Fruit fly (Drosophila melanogaster): ENCODE measurements around the gene GluRIIB.

GluRIIB gene

DNA sequence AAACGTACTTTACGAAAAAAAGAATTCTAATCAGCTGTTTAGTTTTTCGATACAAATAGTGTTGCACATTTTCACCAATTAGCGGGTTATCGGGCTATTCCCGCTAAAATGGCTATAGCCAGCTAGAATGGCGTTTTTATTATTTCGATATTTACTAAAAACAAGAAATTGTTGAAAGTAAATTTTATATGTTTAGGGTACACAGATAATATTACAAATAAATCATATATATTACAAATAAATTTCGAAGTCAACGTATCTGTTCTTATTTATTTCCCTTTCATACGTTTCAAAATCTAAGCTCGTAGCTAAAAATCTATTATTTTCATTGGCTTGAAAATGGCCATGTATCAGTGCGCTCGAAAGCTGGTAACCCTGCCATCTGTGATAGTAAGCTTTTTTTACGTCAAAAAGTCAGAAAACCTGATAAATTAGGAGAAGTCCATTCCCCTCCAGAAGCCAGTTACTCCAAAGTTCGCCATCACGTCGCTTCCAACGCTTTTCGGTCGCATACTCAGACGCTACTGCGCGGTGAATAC lies 39.2 kb upstream of the GluRIIB start, which contains the start of the genes CG7382 and cl (continued):
- TF ChIP-seq CG14710 (tag; optimal IDR thresholded peaks at IDR 0.05) (peak; percentile 84), Ets65A (GFP tag) (peak; percentile 91), crp (GFP tag; optimal IDR thresholded peaks at IDR 0.05) (peak; percentile 60 to 94), CG2199 (GFP tag; IDR thresholded peaks at IDR 0.05) (no peak), sisA (GFP tag; IDR thresholded peaks at IDR 0.05) (peak; percentile 43), gem (tag; optimal IDR thresholded peaks at IDR 0.05) (peak; percentile 64), NfI (GFP tag; optimal IDR thresholded peaks at IDR 0.05) (peak; percentile 43), fd3F (GFP tag; optimal IDR thresholded peaks at IDR 0.05) (peak; percentile 11), CTCF (GFP tag; optimal IDR thresholded peaks at IDR 0.05) (no peak), CG9817 (tag; optimal IDR thresholded peaks at IDR 0.05) (peak; percentile 34), corto (GFP tag; optimal IDR thresholded peaks at IDR 0.05) (no peak), stwl (tag; optimal IDR thresholded peaks at IDR 0.05) (peak; percentile 4), CG31388 (GFP tag; optimal IDR thresholded peaks at IDR 0.05) (no peak), CG4424 (GFP tag; optimal IDR thresholded peaks at IDR 0.05) (peak; percentile 48), CG8290 (GFP tag; optimal IDR thresholded peaks at IDR 0.05) (peak; percentile 46), CG8290 (tag; optimal IDR thresholded peaks at IDR 0.05) (no peak), CG12391 (tag; optimal IDR thresholded peaks at IDR 0.05) (peak; percentile 72), Elba2 (GFP tag; optimal IDR thresholded peaks at IDR 0.05) (no peak), row (GFP tag; IDR thresholded peaks at IDR 0.05) (peak; percentile 93), MESR4 (GFP tag; optimal IDR thresholded peaks at IDR 0.05) (peak; percentile 46), CG10431 (GFP tag; optimal IDR thresholded peaks at IDR 0.05) (no peak), CG30403 (GFP tag; optimal IDR thresholded peaks at IDR 0.05) (peak; percentile 70), slp2 (GFP tag; optimal IDR thresholded peaks at IDR 0.05) (no peak), CG15696 (tag; optimal IDR thresholded peaks at IDR 0.05) (peak; percentile 33), Sry-β (GFP tag; optimal IDR thresholded peaks at IDR 0.05) (peak; percentile 98), Dref (GFP tag; IDR thresholded peaks at IDR 0.05) (peak; percentile 59), hkb (optimal IDR thresholded peaks at IDR 0.05) (peak; percentile 85), hkb (GFP tag; IDR thresholded peaks at IDR 0.05) (no peak), Sry-δ (GFP tag; optimal IDR thresholded peaks at IDR 0.05) (peak; percentile 18), Sox100B (GFP tag; optimal IDR thresholded peaks at IDR 0.05) (peak; percentile 36), CG4360 (GFP tag; IDR thresholded peaks at IDR 0.05) (0 out of 2 replicates have a peak, but pooled peaks have one; percentile 38), prd (optimal IDR thresholded peaks at IDR 0.05) (no peak), prd (GFP tag; IDR thresholded peaks at IDR 0.05) (peak; percentile 27; the same call in 1 of the 3 replicates), trem (tag; optimal IDR thresholded peaks at IDR 0.05) (peak; percentile 30), twi (tag; optimal IDR thresholded peaks at IDR 0.05) (peak; percentile 47), gfzf (GFP tag; optimal IDR thresholded peaks at IDR 0.05) (peak; percentile 60), CG10979 (tag; optimal IDR thresholded peaks at IDR 0.05) (peak; percentile 24), Meics (GFP tag; optimal IDR thresholded peaks at IDR 0.05) (peak; percentile 16), Abd-B (GFP tag; optimal IDR thresholded peaks at IDR 0.05) (peak; percentile 81), Dek (tag; optimal IDR thresholded peaks at IDR 0.05) (peak; percentile 35), CG12155 (GFP tag; optimal IDR thresholded peaks at IDR 0.05) (peak; percentile 36), pzg (GFP tag; optimal IDR thresholded peaks at IDR 0.05) (peak; percentile 50), slbo (GFP tag; IDR thresholded peaks at IDR 0.05) (peak; percentile 61), CG9437 (GFP tag; optimal IDR thresholded peaks at IDR 0.05) (peak; percentile 98), CG8924 (tag; optimal IDR thresholded peaks at IDR 0.05) (peak; percentile 22), Hr3 (GFP tag; optimal IDR thresholded peaks at IDR 0.05) (peak; percentile 21), Nf-YB (GFP tag; optimal IDR thresholded peaks at IDR 0.05) (peak; percentile 15), Antp (GFP tag; optimal IDR thresholded peaks at IDR 0.05) (peak; percentile 9), fd96Cb (tag; optimal IDR thresholded peaks at IDR 0.05) (peak; percentile 11), nau (GFP tag; optimal IDR thresholded peaks at IDR 0.05) (no peak), CG1233 (GFP tag; optimal IDR thresholded peaks at IDR 0.05) (no peak)

Data from whole organism, embryonic.